Fruit fly (Drosophila melanogaster): Measurements from ENCODE around the gene CG42688.

CG42688 gene

DNA sequence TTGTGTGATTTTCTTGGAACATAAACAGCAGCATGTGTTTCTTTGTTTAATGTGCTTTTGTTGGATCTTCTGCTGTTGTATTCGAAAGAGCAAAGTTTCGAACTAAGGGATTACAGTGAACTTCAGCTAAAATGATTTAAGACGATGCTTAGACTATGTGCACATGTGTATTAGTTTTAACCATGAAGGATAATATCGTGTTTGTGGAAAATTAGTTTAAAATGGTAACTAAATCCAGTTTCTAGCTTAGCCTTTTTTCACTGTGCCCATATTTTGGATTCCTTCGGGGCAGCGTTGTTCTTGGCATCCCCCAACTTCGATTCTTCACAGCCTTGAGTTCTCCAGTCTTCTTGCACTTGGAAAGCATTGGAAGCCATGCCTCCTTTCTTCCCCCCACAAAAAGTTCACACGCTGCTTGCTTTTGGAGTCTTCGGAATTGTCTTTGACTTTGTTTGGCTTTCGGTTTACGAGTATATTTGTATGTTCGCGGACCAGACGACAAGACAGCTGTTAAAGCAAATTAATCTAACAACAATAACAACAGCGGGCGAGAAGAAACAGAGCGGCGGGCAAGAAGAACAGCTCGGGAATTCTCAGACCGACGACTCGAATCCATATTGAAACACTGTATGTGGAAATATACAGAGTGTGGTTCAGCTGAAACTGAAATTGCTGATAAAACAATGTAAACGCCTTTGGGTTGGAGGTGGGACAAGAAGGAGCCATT, 42.2 kb downstream of the CG42688 start:
- TF ChIP-seq wek (GFP tag; optimal IDR thresholded peaks at IDR 0.05) (peak; percentile 11), CG18262 (tag; optimal IDR thresholded peaks at IDR 0.05) (peak; percentile 33), CG2875 (GFP tag; optimal IDR thresholded peaks at IDR 0.05) (peak; percentile 12), Gug (GFP tag; IDR thresholded peaks at IDR 0.05) (0 out of 4 replicates have a peak, but pooled peaks have one; percentile 12), CG3163 (GFP tag; optimal IDR thresholded peaks at IDR 0.05) (no peak), CG7271 (tag; optimal IDR thresholded peaks at IDR 0.05) (peak; percentile 20), z (GFP tag; IDR thresholded peaks at IDR 0.05) (0 out of 3 replicates have a peak, but pooled peaks have one; percentile 10), CG2712 (tag; optimal IDR thresholded peaks at IDR 0.05) (peak; percentile 16), CG15601 (tag; optimal IDR thresholded peaks at IDR 0.05) (peak; percentile 34), CG32532 (GFP tag; IDR thresholded peaks at IDR 0.05) (peak; percentile 20; the same call in 1 of the 2 replicates), chinmo (GFP tag; IDR thresholded peaks at IDR 0.05; ENCODE audit: partially characterized antibody) (0 out of 4 replicates have a peak, but pooled peaks have one; percentile 57), CG2889 (GFP tag; IDR thresholded peaks at IDR 0.05) (no peak), ind (GFP tag; optimal IDR thresholded peaks at IDR 0.05) (peak; percentile 9), mirr (GFP tag; optimal IDR thresholded peaks at IDR 0.05) (peak; percentile 13), CG10462 (GFP tag; optimal IDR thresholded peaks at IDR 0.05) (no peak), eve (GFP tag; optimal IDR thresholded peaks at IDR 0.05) (no peak), CG10543 (GFP tag; optimal IDR thresholded peaks at IDR 0.05) (peak; percentile 34), otp (GFP tag; IDR thresholded peaks at IDR 0.05) (0 out of 3 replicates have a peak, but pooled peaks have one; percentile 32), grau (tag; optimal IDR thresholded peaks at IDR 0.05) (peak; percentile 48), sens (GFP tag) (peak; percentile 87), B-H2 (GFP tag; optimal IDR thresholded peaks at IDR 0.05) (peak; percentile 1), sd (tag; optimal IDR thresholded peaks at IDR 0.05) (peak; percentile 22), prd (optimal IDR thresholded peaks at IDR 0.05) (no peak), prd (GFP tag; IDR thresholded peaks at IDR 0.05) (peak; percentile 24; the same call in 1 of the 3 replicates), pfk (GFP tag; optimal IDR thresholded peaks at IDR 0.05) (peak; percentile 12), cato (GFP tag; optimal IDR thresholded peaks at IDR 0.05; ENCODE audit: borderline replicate concordance) (no peak), vvl (GFP tag; IDR thresholded peaks at IDR 0.05) (peak; percentile 9; the same call in 1 of the 2 replicates), twi (tag; optimal IDR thresholded peaks at IDR 0.05) (peak; percentile 11), Deaf1 (tag; optimal IDR thresholded peaks at IDR 0.05) (peak; percentile 49), CG2202 (tag; optimal IDR thresholded peaks at IDR 0.05) (peak; percentile 5), Bteb2 (GFP tag; optimal IDR thresholded peaks at IDR 0.05) (peak; percentile 21), CG12659 (GFP tag; optimal IDR thresholded peaks at IDR 0.05) (peak; percentile 44), Rfx (GFP tag; IDR thresholded peaks at IDR 0.05) (0 out of 2 replicates have a peak, but pooled peaks have one; percentile 12), fd3F (GFP tag; optimal IDR thresholded peaks at IDR 0.05) (peak; percentile 7), zf30C (GFP tag; optimal IDR thresholded peaks at IDR 0.05) (no peak), zfh2 (GFP tag; optimal IDR thresholded peaks at IDR 0.05) (no peak), Blimp-1 (GFP tag; optimal IDR thresholded peaks at IDR 0.05) (peak; percentile 29), CG5953 (GFP tag; IDR thresholded peaks at IDR 0.05) (0 out of 2 replicates have a peak, but pooled peaks have one; percentile 28), dysf (GFP tag; IDR thresholded peaks at IDR 0.05) (peak; percentile 31; the same call in 1 of the 3 replicates), Antp (GFP tag; optimal IDR thresholded peaks at IDR 0.05) (peak; percentile 37), odd (GFP tag; optimal IDR thresholded peaks at IDR 0.05) (peak; percentile 21), fd64A (GFP tag; optimal IDR thresholded peaks at IDR 0.05) (peak; percentile 10), sc (optimal IDR thresholded peaks at IDR 0.05) (no peak), sc (GFP tag; optimal IDR thresholded peaks at IDR 0.05) (no peak), Kr (GFP tag; optimal IDR thresholded peaks at IDR 0.05) (peak; percentile 11), CG33557 (GFP tag; optimal IDR thresholded peaks at IDR 0.05) (peak; percentile 11), nerfin-2 (GFP tag; IDR thresholded peaks at IDR 0.05; ENCODE audit: partially characterized antibody) (no peak), CG17361 (GFP tag; IDR thresholded peaks at IDR 0.05) (0 out of 3 replicates have a peak, but pooled peaks have one; percentile 16), crol (GFP tag; IDR thresholded peaks at IDR 0.05) (peak; percentile 45)

Data from whole organism, embryonic.